Worm (Caenorhabditis elegans) whole organism, late embryonic: Measurements from ENCODE around the gene unc-79.

Experiments used
- C08G9.2 ChIP-seq: sonication (generic microtip); optimal IDR thresholded peaks from 2 replicates; lab custom pipeline; 2016; ENCODE audit warnings: mild to moderate bottlenecking, missing genetic modification characterization, moderate library complexity, missing compliant biosample characterization
- C38D4.7 ChIP-seq: fragments of 200-800 bp; sonication (Bioruptor generic); optimal IDR thresholded peaks from 2 replicates; lab custom pipeline; 2018; ENCODE audit warnings: mild to moderate bottlenecking, missing genetic modification characterization, moderate library complexity, missing compliant biosample characterization
- F13H6.1 ChIP-seq: sonication (generic microtip); optimal IDR thresholded peaks from 2 replicates; lab custom pipeline; 2016; ENCODE audit warnings: missing genetic modification characterization, missing compliant biosample characterization
- K02D7.2 ChIP-seq: sonication (generic microtip); optimal IDR thresholded peaks from 2 replicates; lab custom pipeline; 2017; ENCODE audit warnings: mild to moderate bottlenecking, missing genetic modification characterization, missing compliant biosample characterization
- K09A11.1 ChIP-seq: sonication (generic microtip); optimal IDR thresholded peaks from 2 replicates; lab custom pipeline; 2017; ENCODE audit warnings: antibody characterized with exemption, mild to moderate bottlenecking, missing genetic modification characterization, missing compliant biosample characterization; ENCODE audit not compliant: insufficient read depth
- ahr-1 ChIP-seq: sonication (generic microtip); optimal IDR thresholded peaks from 2 replicates; lab custom pipeline; 2016; ENCODE audit warnings: missing genetic modification characterization, missing compliant biosample characterization
- ama-1 ChIP-seq: fragments of 150-350 bp; optimal IDR thresholded peaks from 2 replicates; lab custom pipeline; 2014
- ceh-14 ChIP-seq: sonication (generic microtip); optimal IDR thresholded peaks from 2 replicates; lab custom pipeline; 2016; ENCODE audit warnings: missing genotype, missing genetic modification characterization, missing compliant biosample characterization
- ceh-19 ChIP-seq: fragments of 200-800 bp; sonication (Bioruptor generic); optimal IDR thresholded peaks from 2 replicates; lab custom pipeline; 2018; ENCODE audit warnings: mild to moderate bottlenecking, missing genetic modification characterization, missing compliant biosample characterization
- ceh-24 ChIP-seq: sonication (generic microtip); optimal IDR thresholded peaks from 2 replicates; lab custom pipeline; 2016; ENCODE audit warnings: mild to moderate bottlenecking, missing genetic modification characterization, missing compliant biosample characterization
- ceh-31 ChIP-seq: sonication (generic microtip); optimal IDR thresholded peaks from 2 replicates; lab custom pipeline; 2016; ENCODE audit warnings: missing genetic modification characterization, missing compliant biosample characterization
- ceh-34 ChIP-seq: sonication (generic microtip); optimal IDR thresholded peaks from 2 replicates; lab custom pipeline; 2016; ENCODE audit warnings: mild to moderate bottlenecking, missing genetic modification characterization, missing compliant biosample characterization
- ceh-48 ChIP-seq: sonication (generic microtip); optimal IDR thresholded peaks from 2 replicates; lab custom pipeline; 2016; ENCODE audit warnings: missing genetic modification characterization, inconsistent platforms, missing compliant biosample characterization
- ceh-6 ChIP-seq: fragments of 200-800 bp; sonication (Bioruptor generic); optimal IDR thresholded peaks from 2 replicates; lab custom pipeline; 2018; ENCODE audit warnings: mild to moderate bottlenecking, missing genetic modification characterization, missing compliant biosample characterization
- dmd-4 ChIP-seq: sonication (generic microtip); optimal IDR thresholded peaks from 2 replicates; lab custom pipeline; 2016; ENCODE audit warnings: borderline replicate concordance, missing genetic modification characterization, missing compliant biosample characterization
- dve-1 ChIP-seq: sonication (generic microtip); optimal IDR thresholded peaks from 2 replicates; lab custom pipeline; 2017; ENCODE audit warnings: antibody characterized with exemption, mild to moderate bottlenecking, missing genetic modification characterization, missing compliant biosample characterization
- elt-2 ChIP-seq: sonication (generic microtip); optimal IDR thresholded peaks from 2 replicates; lab custom pipeline; 2016; ENCODE audit warnings: missing genetic modification reagents, missing genetic modification characterization, missing compliant biosample characterization
- ets-4 ChIP-seq: sonication (generic microtip); optimal IDR thresholded peaks from 2 replicates; lab custom pipeline; 2016; ENCODE audit warnings: missing genetic modification characterization, missing compliant biosample characterization
- eyg-1 ChIP-seq: sonication (generic microtip); optimal IDR thresholded peaks from 2 replicates; lab custom pipeline; 2016; ENCODE audit warnings: missing genotype, missing genetic modification characterization, missing compliant biosample characterization
- fax-1 ChIP-seq: sonication (generic microtip); optimal IDR thresholded peaks from 2 replicates; lab custom pipeline; 2016; ENCODE audit warnings: missing genotype, missing genetic modification characterization, missing compliant biosample characterization
- fkh-6 ChIP-seq: sonication (generic microtip); optimal IDR thresholded peaks from 2 replicates; lab custom pipeline; 2016; ENCODE audit warnings: missing genetic modification characterization, missing compliant biosample characterization
- gmeb-2 ChIP-seq: sonication (generic microtip); optimal IDR thresholded peaks from 2 replicates; lab custom pipeline; 2016; ENCODE audit warnings: missing genetic modification characterization, inconsistent platforms, missing compliant biosample characterization
- hlh-30 ChIP-seq: sonication (generic microtip); optimal IDR thresholded peaks from 2 replicates; lab custom pipeline; 2017; ENCODE audit warnings: antibody characterized with exemption, missing genetic modification characterization, missing compliant biosample characterization; ENCODE audit not compliant: insufficient read depth
- hlh-8 ChIP-seq: sonication (generic microtip); optimal IDR thresholded peaks from 2 replicates; lab custom pipeline; 2016; ENCODE audit warnings: missing genotype, missing genetic modification characterization, missing compliant biosample characterization
- lim-6 ChIP-seq: sonication (generic microtip); optimal IDR thresholded peaks from 2 replicates; lab custom pipeline; 2016; ENCODE audit warnings: missing genetic modification characterization, missing compliant biosample characterization
- madf-2 ChIP-seq: sonication (generic microtip); optimal IDR thresholded peaks from 2 replicates; lab custom pipeline; 2017; ENCODE audit warnings: missing genetic modification characterization, missing compliant biosample characterization
- mec-3 ChIP-seq: sonication (generic microtip); optimal IDR thresholded peaks from 2 replicates; lab custom pipeline; 2016; ENCODE audit warnings: borderline replicate concordance, missing genetic modification characterization, missing compliant biosample characterization
- nfya-1 ChIP-seq: sonication (generic microtip); optimal IDR thresholded peaks from 2 replicates; lab custom pipeline; 2017; ENCODE audit warnings: missing genetic modification characterization, mild to moderate bottlenecking, missing compliant biosample characterization, antibody characterized with exemption, moderate library complexity
- nhr-11 ChIP-seq: fragments of 150-350 bp; optimal IDR thresholded peaks from 2 replicates; lab custom pipeline; 2014; ENCODE audit warnings: missing biosample characterization, missing genetic modification characterization
- nhr-232 ChIP-seq: sonication (generic microtip); optimal IDR thresholded peaks from 2 replicates; lab custom pipeline; 2016; ENCODE audit warnings: missing genetic modification characterization, missing compliant biosample characterization
- odd-2 ChIP-seq: sonication (generic microtip); optimal IDR thresholded peaks from 2 replicates; lab custom pipeline; 2017; ENCODE audit warnings: antibody characterized with exemption, mild to moderate bottlenecking, missing genetic modification characterization, missing compliant biosample characterization
- sox-4 ChIP-seq: sonication (generic microtip); optimal IDR thresholded peaks from 2 replicates; lab custom pipeline; 2017; ENCODE audit warnings: mild to moderate bottlenecking, missing genetic modification characterization, inconsistent platforms, missing compliant biosample characterization
- unc-3 ChIP-seq, 2 experiments: fragments of 200-800 bp in 1 of 2; sonication (Bioruptor generic) in 1 of 2; sonication (generic microtip) in 1 of 2; conservative IDR thresholded peaks in 1 of 2; optimal IDR thresholded peaks in 1 of 2; 2 replicates each; pipeline versions ENCODE4 v1.3.6 to Lab custom; 2016 to 2022; ENCODE audit warnings: missing compliant biosample characterization in 2 of 2, missing genetic modification characterization in 2 of 2, missing genetic modification reagents in 1 of 2
- unc-42 ChIP-seq: sonication (generic microtip); optimal IDR thresholded peaks from 2 replicates; lab custom pipeline; 2016; ENCODE audit warnings: missing genotype, missing genetic modification characterization, missing compliant biosample characterization
- unc-86 ChIP-seq: sonication (generic microtip); optimal IDR thresholded peaks from 2 replicates; lab custom pipeline; 2016; ENCODE audit warnings: missing genetic modification characterization, missing compliant biosample characterization
- ztf-16 ChIP-seq: sonication (generic microtip); optimal IDR thresholded peaks from 2 replicates; lab custom pipeline; 2017; ENCODE audit warnings: missing genetic modification characterization, missing compliant biosample characterization

The unc-79 gene

ce11 chrIII:4066333-4066732, at the start of gene unc-79:
TSS of gene unc-79 (plus strand) at chrIII:4066633.
- TF ChIP-seq odd-2 (no peak), elt-2 (tag; lab: Kevin White, UChicago) (no peak), ama-1 (lab: Kevin White, UChicago) (no peak), C08G9.2 (tag; lab: Kevin White, UChicago) (no peak), unc-86 (no peak), ztf-16 (no peak), ceh-34 (tag; lab: Kevin White, UChicago) (no peak), ets-4 (no peak), eyg-1 (tag; lab: Kevin White, UChicago) (no peak), K02D7.2 (no peak), madf-2 (no peak), dmd-4 (no peak), ceh-14 (tag; lab: Kevin White, UChicago) (no peak), hlh-8 (no peak), unc-3 (GFP tag; conservative IDR thresholded peaks at IDR 0.05; lab: Robert Waterston, UW) (no peak), unc-3 (tag; optimal IDR thresholded peaks at IDR 0.05; lab: Kevin White, UChicago) (no peak)

ce11 chrIII:4017527-4017926, 48.9 kb upstream of the unc-79 start, which contains the start of gene tbb-2:
TSS of gene tbb-2 (minus strand) at chrIII:4017627.
- TF ChIP-seq nhr-232 (tag; lab: Kevin White, UChicago) = no peak
- TF ChIP-seq gmeb-2 (tag; lab: Kevin White, UChicago) = no peak
- no peak for TF ChIP-seq nfya-1
- TF ChIP-seq hlh-30 (tag; lab: Kevin White, UChicago) = no peak
- TF ChIP-seq odd-2 = no peak
- no peak for TF ChIP-seq dve-1 (tag; lab: Kevin White, UChicago)
- TF ChIP-seq ahr-1 (tag; lab: Kevin White, UChicago) = no peak
- TF ChIP-seq mec-3 (tag; lab: Kevin White, UChicago) = no peak
- TF ChIP-seq K09A11.1 = no peak
- TF ChIP-seq fkh-6 = no peak
- TF ChIP-seq unc-42 (tag; lab: Kevin White, UChicago) = no peak
- TF ChIP-seq F13H6.1 = no peak

DNA sequence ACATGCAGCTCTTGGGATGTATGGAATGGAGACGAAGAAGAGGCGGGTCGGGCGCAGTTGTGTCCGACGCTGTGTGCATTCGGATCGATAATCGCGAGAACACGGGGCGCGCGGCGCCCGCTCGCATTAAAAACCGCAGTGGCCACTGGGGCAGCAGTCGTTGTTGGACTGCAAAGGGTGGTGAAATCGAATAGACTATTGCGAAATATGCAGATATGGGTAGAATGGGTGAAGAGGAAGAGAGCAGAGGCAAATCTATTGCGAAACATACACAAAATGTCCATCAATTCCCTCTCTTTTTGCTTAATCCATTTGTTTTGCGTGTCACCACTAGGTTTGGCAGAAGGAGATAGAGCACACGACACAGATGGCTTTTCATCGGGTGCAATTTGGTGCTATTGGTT, 48.3 kb upstream of the unc-79 start:
- TF ChIP-seq unc-3 (GFP tag; conservative IDR thresholded peaks at IDR 0.05; lab: Robert Waterston, UW) (no peak), unc-3 (tag; optimal IDR thresholded peaks at IDR 0.05; lab: Kevin White, UChicago) (peak; percentile 5), lim-6 (tag; lab: Kevin White, UChicago) (no peak), nhr-11 (tag; lab: Kevin White, UChicago) (no peak), ceh-31 (tag; lab: Kevin White, UChicago) (peak; percentile 8), odd-2 (no peak), unc-42 (tag; lab: Kevin White, UChicago) (peak; percentile 50), ceh-24 (tag; lab: Kevin White, UChicago) (no peak), ceh-6 (GFP tag; lab: Kevin White, UChicago) (peak; percentile 3), ceh-48 (peak; percentile 36), hlh-8 (no peak), sox-4 (tag; lab: Kevin White, UChicago) (no peak), fax-1 (tag; lab: Kevin White, UChicago) (no peak), C38D4.7 (GFP tag; lab: Kevin White, UChicago) (peak; percentile 8), ceh-19 (no peak)
